ENCODE assay signal across 5 fruit fly cellular contexts in the genomic region with DNA sequence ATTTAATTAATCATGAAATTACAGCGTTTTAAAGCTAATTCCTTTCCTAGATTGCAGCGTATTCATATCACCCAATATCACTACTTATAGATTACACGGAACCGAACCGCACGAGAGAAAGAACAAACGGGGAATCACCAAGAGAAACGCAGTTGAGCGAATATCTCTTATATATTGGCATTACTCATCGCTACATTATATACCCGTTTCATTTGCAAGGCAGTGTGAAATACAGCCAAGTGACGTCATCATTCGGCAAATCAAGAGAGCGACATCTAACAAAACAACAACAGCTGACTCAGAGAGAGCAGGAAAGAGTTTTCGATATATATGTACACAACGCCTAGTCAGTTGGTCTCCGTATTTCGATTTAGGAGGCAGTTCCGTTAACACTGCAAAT.
TF ChIP-seq lines count a peak whose summit lies in the region.

A gene (plus strand): TSS at position 350 of the 400 bp plus-strand sequence.

- TF ChIP-seq CTCF in whole organism, embryonic (GFP tag; optimal IDR thresholded peaks at IDR 0.05; lab: Kevin White, UChicago): no peak

TF ChIP-seq in whole organism, adult, 20 proteins besides CTCF, POLR2A, EP300 and RAD21:
- TF ChIP-seq bab1 (GFP tag; optimal IDR thresholded peaks at IDR 0.05; lab: Kevin White, UChicago) (no peak), CG11617 (GFP tag; optimal IDR thresholded peaks at IDR 0.05; lab: Kevin White, UChicago) (no peak), cic (GFP tag; optimal IDR thresholded peaks at IDR 0.05; lab: Kevin White, UChicago) (peak; percentile 48), CG7045 (GFP tag; optimal IDR thresholded peaks at IDR 0.05; lab: Kevin White, UChicago) (no peak), CG33017 (tag; optimal IDR thresholded peaks at IDR 0.05; lab: Kevin White, UChicago) (no peak), Mnt (GFP tag; optimal IDR thresholded peaks at IDR 0.05; lab: Kevin White, UChicago) (no peak), kay (GFP tag; lab: Kevin White, UChicago; ENCODE audit: borderline replicate concordance) (peak; percentile 98), ovo (GFP tag; optimal IDR thresholded peaks at IDR 0.05; lab: Kevin White, UChicago) (peak; percentile 15)

TF ChIP-seq in whole organism, embryonic, 481 proteins besides CTCF, POLR2A, EP300 and RAD21 (continues in another document):
- TF ChIP-seq ems (GFP tag; optimal IDR thresholded peaks at IDR 0.05; lab: Kevin White, UChicago) (no peak), grn (GFP tag; optimal IDR thresholded peaks at IDR 0.05; lab: Kevin White, UChicago) (no peak), CG12219 (GFP tag; optimal IDR thresholded peaks at IDR 0.05; lab: Kevin White, UChicago) (no peak), Lpt (GFP tag; optimal IDR thresholded peaks at IDR 0.05; lab: Kevin White, UChicago) (no peak), CrebB (tag; optimal IDR thresholded peaks at IDR 0.05; lab: Kevin White, UChicago) (peak; percentile 54), CG34224 (GFP tag; IDR thresholded peaks at IDR 0.05; lab: Robert Waterston, UW; ENCODE audit: partially characterized antibody) (peak; percentile 36; the same call in 1 of the 3 replicates), zfh1 (GFP tag; IDR thresholded peaks at IDR 0.05; lab: Robert Waterston, UW) (no peak), org-1 (GFP tag; optimal IDR thresholded peaks at IDR 0.05; lab: Kevin White, UChicago) (no peak), lab (GFP tag; optimal IDR thresholded peaks at IDR 0.05; lab: Kevin White, UChicago) (no peak), gce (GFP tag; IDR thresholded peaks at IDR 0.05; lab: Robert Waterston, UW) (no peak), gfzf (GFP tag; optimal IDR thresholded peaks at IDR 0.05; lab: Kevin White, UChicago) (no peak), Dll (GFP tag; IDR thresholded peaks at IDR 0.05; lab: Robert Waterston, UW; ENCODE audit: partially characterized antibody) (no peak), Trl (optimal IDR thresholded peaks at IDR 0.05; lab: Kevin White, UChicago) (peak; percentile 59 to 87), Trl (GFP tag; optimal IDR thresholded peaks at IDR 0.05; lab: Kevin White, UChicago) (no peak), Pdp1 (GFP tag; optimal IDR thresholded peaks at IDR 0.05; lab: Kevin White, UChicago) (peak in 1 of 2 experiments; percentile 39), wek (GFP tag; optimal IDR thresholded peaks at IDR 0.05; lab: Kevin White, UChicago) (peak; percentile 23), CG2199 (GFP tag; IDR thresholded peaks at IDR 0.05; lab: Robert Waterston, UW) (0 out of 3 replicates have a peak, but pooled peaks have one; percentile 6), eve (GFP tag; optimal IDR thresholded peaks at IDR 0.05; lab: Kevin White, UChicago) (peak in 1 of 2 experiments; percentile 38), nom (GFP tag; optimal IDR thresholded peaks at IDR 0.05; lab: Kevin White, UChicago) (peak; percentile 2)

TF ChIP-seq in whole organism, prepupa, 60 proteins besides CTCF, POLR2A, EP300 and RAD21:
- TF ChIP-seq CG15336 (GFP tag; IDR thresholded peaks at IDR 0.05; lab: Robert Waterston, UW): peak; percentile 29; the same call in 1 of the 2 replicates
- peak; percentile 30; the same call in 1 of the 3 replicates for TF ChIP-seq eg (GFP tag; IDR thresholded peaks at IDR 0.05; lab: Robert Waterston, UW)
- peak; percentile 4 for TF ChIP-seq fkh (GFP tag; optimal IDR thresholded peaks at IDR 0.05; lab: Kevin White, UChicago)
- peak; percentile 9 for TF ChIP-seq CG1621 (tag; optimal IDR thresholded peaks at IDR 0.05; lab: Kevin White, UChicago)
- TF ChIP-seq dsx (GFP tag; optimal IDR thresholded peaks at IDR 0.05; lab: Kevin White, UChicago; ENCODE audit: poor library complexity, severe bottlenecking): no peak

TF ChIP-seq in whole organism, pupa, 21 proteins besides CTCF, POLR2A, EP300 and RAD21:
- no peak for TF ChIP-seq CG9948 (tag; optimal IDR thresholded peaks at IDR 0.05; lab: Kevin White, UChicago)
- peak; percentile 31 for TF ChIP-seq EcR (GFP tag; optimal IDR thresholded peaks at IDR 0.05; lab: Kevin White, UChicago)
- TF ChIP-seq D1 (tag; optimal IDR thresholded peaks at IDR 0.05; lab: Kevin White, UChicago): no peak
- 0 out of 2 replicates have a peak, but pooled peaks have one; percentile 7 for TF ChIP-seq CG12605 (GFP tag; IDR thresholded peaks at IDR 0.05; lab: Robert Waterston, UW)
- TF ChIP-seq CG8301 (tag; optimal IDR thresholded peaks at IDR 0.05; lab: Kevin White, UChicago): no peak
TF ChIP-seq in whole organism, pupa: peak in this region for 2.

TF ChIP-seq in whole organism, wandering third instar larva, 38 proteins besides CTCF, POLR2A, EP300 and RAD21:
- TF ChIP-seq Sp1 (GFP tag; optimal IDR thresholded peaks at IDR 0.05; lab: Kevin White, UChicago) (no peak), Dif (GFP tag; optimal IDR thresholded peaks at IDR 0.05; lab: Kevin White, UChicago; ENCODE audit: partially characterized antibody) (no peak), OdsH (GFP tag; optimal IDR thresholded peaks at IDR 0.05; lab: Kevin White, UChicago) (no peak), Vsx2 (GFP tag; optimal IDR thresholded peaks at IDR 0.05; lab: Kevin White, UChicago; ENCODE audit: partially characterized antibody) (no peak), Hr83 (GFP tag; optimal IDR thresholded peaks at IDR 0.05; lab: Kevin White, UChicago; ENCODE audit: poor library complexity, severe bottlenecking) (no peak), jim (GFP tag; optimal IDR thresholded peaks at IDR 0.05; lab: Kevin White, UChicago) (no peak), Rel (GFP tag; optimal IDR thresholded peaks at IDR 0.05; lab: Kevin White, UChicago) (peak; percentile 36), Rel (tag; optimal IDR thresholded peaks at IDR 0.05; lab: Kevin White, UChicago) (peak; percentile 99), fru (GFP tag; optimal IDR thresholded peaks at IDR 0.05; lab: Kevin White, UChicago) (no peak), usp (GFP tag; optimal IDR thresholded peaks at IDR 0.05; lab: Kevin White, UChicago) (no peak), lola (GFP tag; optimal IDR thresholded peaks at IDR 0.05; lab: Kevin White, UChicago) (no peak), Dfd (GFP tag; optimal IDR thresholded peaks at IDR 0.05; lab: Kevin White, UChicago) (no peak), Hr78 (GFP tag; optimal IDR thresholded peaks at IDR 0.05; lab: Kevin White, UChicago) (no peak), sage (GFP tag; optimal IDR thresholded peaks at IDR 0.05; lab: Kevin White, UChicago) (no peak), dmrt93B (GFP tag; optimal IDR thresholded peaks at IDR 0.05; lab: Kevin White, UChicago) (no peak), Hnf4 (GFP tag; optimal IDR thresholded peaks at IDR 0.05; lab: Kevin White, UChicago) (no peak), Jra (GFP tag; optimal IDR thresholded peaks at IDR 0.05; lab: Kevin White, UChicago) (peak; percentile 35), brk (GFP tag; optimal IDR thresholded peaks at IDR 0.05; lab: Kevin White, UChicago) (no peak), dsf (GFP tag; optimal IDR thresholded peaks at IDR 0.05; lab: Kevin White, UChicago; ENCODE audit: borderline replicate concordance) (no peak), rgr (GFP tag; optimal IDR thresholded peaks at IDR 0.05; lab: Kevin White, UChicago) (no peak), N (GFP tag; optimal IDR thresholded peaks at IDR 0.05; lab: Kevin White, UChicago) (no peak), foxo (GFP tag; optimal IDR thresholded peaks at IDR 0.05; lab: Kevin White, UChicago) (no peak), sv (GFP tag; optimal IDR thresholded peaks at IDR 0.05; lab: Kevin White, UChicago) (no peak), dl (GFP tag; optimal IDR thresholded peaks at IDR 0.05; lab: Kevin White, UChicago; ENCODE audit: insufficient read depth in 1 of 2, partially characterized antibody in 2 of 2) (peak; percentile 22 to 55), CG32264 (GFP tag; optimal IDR thresholded peaks at IDR 0.05; lab: Kevin White, UChicago) (no peak), psq (GFP tag; optimal IDR thresholded peaks at IDR 0.05; lab: Kevin White, UChicago) (no peak), GATAd (GFP tag; optimal IDR thresholded peaks at IDR 0.05; lab: Kevin White, UChicago) (no peak), CrebA (GFP tag; optimal IDR thresholded peaks at IDR 0.05; lab: Kevin White, UChicago; ENCODE audit: borderline replicate concordance) (no peak)
